Worm (Caenorhabditis elegans) whole organism, L1 larva: ENCODE results near the gene twk-11.

Source experiments
- F16B12.6 ChIP-seq: fragments of 150-350 bp; optimal IDR thresholded peaks from 2 replicates; lab custom pipeline; 2014; ENCODE audit warnings: missing biosample characterization, missing genetic modification characterization
- aly-2 ChIP-seq: fragments of 150-350 bp; optimal IDR thresholded peaks from 2 replicates; lab custom pipeline; 2014; ENCODE audit warnings: missing biosample characterization, missing genetic modification characterization
- ceh-82 ChIP-seq, 3 experiments: fragments of 150-350 bp in 1 of 3; sonication (generic microtip) in 2 of 3; optimal IDR thresholded peaks; 2 replicates each; lab custom pipeline; 2014 to 2017; ENCODE audit warnings: missing biosample characterization in 3 of 3, missing genetic modification characterization in 3 of 3
- ces-1 ChIP-seq: fragments of 150-350 bp; optimal IDR thresholded peaks from 2 replicates; lab custom pipeline; 2014; ENCODE audit warnings: missing biosample characterization, missing genetic modification reagents, missing genetic modification characterization
- elt-3 ChIP-seq, 6 experiments: fragments of 150-350 bp in 1 of 6; sonication (generic microtip); optimal IDR thresholded peaks; 2 replicates each; lab custom pipeline; 2017 to 2018; ENCODE audit warnings: missing biosample characterization in 6 of 6, missing genetic modification characterization in 6 of 6, inconsistent platforms in 1 of 6
- lin-39 ChIP-seq: fragments of 150-350 bp; optimal IDR thresholded peaks from 2 replicates; lab custom pipeline; 2014; ENCODE audit warnings: missing biosample characterization, missing genetic modification reagents, missing genetic modification characterization
- lir-3 ChIP-seq: sonication (generic microtip); optimal IDR thresholded peaks from 2 replicates; lab custom pipeline; 2016; ENCODE audit warnings: mild to moderate bottlenecking, missing genetic modification characterization, moderate library complexity, missing compliant biosample characterization; ENCODE audit not compliant: poor library complexity
- lsy-2 ChIP-seq, 2 experiments: fragments of 150-350 bp; optimal IDR thresholded peaks; 2 replicates each; lab custom pipeline; 2014; ENCODE audit warnings: missing biosample characterization in 2 of 2, missing genetic modification characterization in 2 of 2
- mdl-1 ChIP-seq, 2 experiments: fragments of 150-350 bp; optimal IDR thresholded peaks; 2 replicates each; lab custom pipeline; 2014 to 2017; ENCODE audit warnings: missing biosample characterization in 2 of 2, missing genetic modification characterization in 2 of 2, inconsistent platforms in 1 of 2
- nhr-12 ChIP-seq: sonication (generic microtip); optimal IDR thresholded peaks from 2 replicates; lab custom pipeline; 2017; ENCODE audit warnings: missing biosample characterization, missing genetic modification characterization
- nhr-20 ChIP-seq: sonication (generic microtip); optimal IDR thresholded peaks from 2 replicates; lab custom pipeline; 2016; ENCODE audit warnings: mild to moderate bottlenecking, missing genetic modification characterization, missing compliant biosample characterization
- pqm-1 ChIP-seq: sonication (generic microtip); optimal IDR thresholded peaks from 3 replicates; lab custom pipeline; 2017; ENCODE audit warnings: missing biosample characterization, missing genetic modification characterization
- skn-1 ChIP-seq: fragments of 150-350 bp; optimal IDR thresholded peaks from 2 replicates; lab custom pipeline; 2014; ENCODE audit warnings: missing biosample characterization, missing genetic modification characterization
- unc-62 ChIP-seq: fragments of 150-350 bp; optimal IDR thresholded peaks from 2 replicates; lab custom pipeline; 2014; ENCODE audit warnings: missing biosample characterization, missing genetic modification reagents, missing genetic modification characterization

DNA sequence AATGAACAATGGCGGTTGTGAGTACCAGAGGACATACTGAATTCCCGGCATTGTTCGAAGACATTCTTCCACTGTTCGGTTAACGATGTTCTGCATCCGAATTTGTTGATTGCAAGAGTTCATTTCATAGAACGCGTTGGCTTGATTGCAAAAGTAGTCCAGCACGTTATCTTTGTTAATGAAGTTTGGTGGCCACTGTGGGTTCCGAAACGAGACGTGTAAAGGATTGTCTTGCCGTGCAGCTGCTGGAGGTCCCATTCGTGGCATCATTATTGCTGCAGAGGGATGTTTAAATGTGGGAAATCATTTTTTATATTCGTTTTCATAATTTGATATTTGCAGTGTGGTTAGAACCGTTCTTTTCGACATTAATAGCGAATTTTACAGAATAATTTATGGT is 23.0 kb upstream of the twk-11 start, which contains the start of gene mdt-6:
- TF ChIP-seq unc-62 (GFP tag; lab: Kevin White, UChicago) (no peak), nhr-12 (tag; lab: Kevin White, UChicago) (no peak), pqm-1 (tag; lab: Kevin White, UChicago) (no peak), F16B12.6 (tag; lab: Kevin White, UChicago) (no peak), aly-2 (tag; lab: Kevin White, UChicago) (no peak), elt-3 (tag; optimal IDR thresholded peaks at IDR 0.05; lab: Kevin White, UChicago) (no peak), mdl-1 (tag; optimal IDR thresholded peaks at IDR 0.05; lab: Kevin White, UChicago) (no peak), ceh-82 (tag; optimal IDR thresholded peaks at IDR 0.05; lab: Kevin White, UChicago) (no peak), lir-3 (tag; lab: Kevin White, UChicago) (no peak), lsy-2 (tag; optimal IDR thresholded peaks at IDR 0.05; lab: Kevin White, UChicago) (no peak), ces-1 (no peak), nhr-20 (tag; lab: Kevin White, UChicago) (no peak), skn-1 (tag; lab: Kevin White, UChicago) (no peak), lin-39 (tag; lab: Kevin White, UChicago) (no peak)
